Worm (Caenorhabditis elegans) whole organism, L4 larva: Measurements from ENCODE around the gene cyp-33B1.

Source experiments
- D1046.2 ChIP-seq: fragments of 200-800 bp; sonication (Bioruptor generic); IDR thresholded peaks from 2 replicates; pipeline ENCODE4 v1.3.6; 2022; ENCODE audit warnings: missing genetic modification characterization, missing compliant biosample characterization
- F26F4.8 ChIP-seq: fragments of 200-800 bp; sonication (Bioruptor generic); conservative IDR thresholded peaks from 2 replicates; pipeline ENCODE4 v1.3.6; 2022; ENCODE audit warnings: missing genetic modification characterization, missing compliant biosample characterization
- F49E8.2 ChIP-seq: sonication (generic microtip); optimal IDR thresholded peaks from 2 replicates; lab custom pipeline; 2016; ENCODE audit warnings: missing compliant biosample characterization, mild to moderate bottlenecking, missing genetic modification characterization, borderline replicate concordance
- Y48G9A.11 ChIP-seq: fragments of 200-800 bp; sonication (Bioruptor generic); IDR thresholded peaks from 2 replicates; pipeline ENCODE4 v1.3.6; 2022; ENCODE audit warnings: missing genetic modification reagents, missing genetic modification characterization, missing compliant biosample characterization
- ZK337.2 ChIP-seq: fragments of 200-800 bp; sonication (Bioruptor generic); IDR thresholded peaks from 2 replicates; pipeline ENCODE4 v1.3.6; 2022; ENCODE audit warnings: missing genetic modification reagents, missing genetic modification characterization, missing compliant biosample characterization
- aha-1 ChIP-seq: fragments of 150-350 bp; peaks from one replicate; lab custom pipeline; 2014; ENCODE audit warnings: missing biosample characterization, missing genetic modification characterization
- ama-1 ChIP-seq: fragments of 150-350 bp; optimal IDR thresholded peaks from 2 replicates; lab custom pipeline; 2014; ENCODE audit warnings: inconsistent platforms, mixed read lengths
- ceh-20 ChIP-seq: fragments of 200-800 bp; sonication (Bioruptor generic); IDR thresholded peaks from 2 replicates; pipeline ENCODE4 v1.3.6; 2022; ENCODE audit warnings: missing genetic modification reagents, missing genetic modification characterization, missing compliant biosample characterization
- ceh-44 ChIP-seq: fragments of 200-800 bp; sonication (Bioruptor generic); IDR thresholded peaks from 2 replicates; pipeline ENCODE4 v1.3.6; 2022; ENCODE audit warnings: missing genetic modification reagents, missing genetic modification characterization, missing compliant biosample characterization
- ceh-62 ChIP-seq: sonication (generic microtip); optimal IDR thresholded peaks from 2 replicates; lab custom pipeline; 2017; ENCODE audit warnings: missing biosample characterization, missing genetic modification characterization
- dmd-6 ChIP-seq: fragments of 200-800 bp; sonication (Bioruptor generic); IDR thresholded peaks from 2 replicates; pipeline ENCODE4 v1.3.6; 2022; ENCODE audit warnings: missing genetic modification reagents, missing genetic modification characterization, missing compliant biosample characterization
- dmd-9 ChIP-seq: fragments of 200-800 bp; sonication (Bioruptor generic); IDR thresholded peaks from 2 replicates; pipeline ENCODE4 v1.3.6; 2022; ENCODE audit warnings: missing genetic modification reagents, missing genetic modification characterization, missing compliant biosample characterization
- duxl-1 ChIP-seq: sonication (generic microtip); optimal IDR thresholded peaks from 2 replicates; lab custom pipeline; 2016; ENCODE audit warnings: mild to moderate bottlenecking, missing genetic modification characterization, moderate library complexity, missing compliant biosample characterization; ENCODE audit not compliant: poor library complexity
- fos-1 ChIP-seq: fragments of 150-350 bp; optimal IDR thresholded peaks from 2 replicates; lab custom pipeline; 2014; ENCODE audit warnings: missing biosample characterization, missing genetic modification characterization
- jun-1 ChIP-seq: fragments of 150-350 bp; optimal IDR thresholded peaks from 2 replicates; lab custom pipeline; 2014; ENCODE audit warnings: missing biosample characterization, missing genetic modification reagents, missing genetic modification characterization
- lin-1 ChIP-seq: fragments of 200-800 bp; sonication (Bioruptor generic); IDR thresholded peaks from 2 replicates; pipeline ENCODE4 v1.3.6; 2022; ENCODE audit warnings: missing genetic modification reagents, missing genetic modification characterization, missing compliant biosample characterization
- mxl-3 ChIP-seq: fragments of 200-800 bp; sonication (Bioruptor generic); optimal IDR thresholded peaks from 2 replicates; lab custom pipeline; 2018; ENCODE audit warnings: mild to moderate bottlenecking, missing genetic modification characterization, missing compliant biosample characterization
- nhr-10 ChIP-seq: fragments of 150-350 bp; optimal IDR thresholded peaks from 2 replicates; lab custom pipeline; 2014; ENCODE audit warnings: missing biosample characterization, missing genetic modification characterization
- nhr-11 ChIP-seq: fragments of 150-350 bp; optimal IDR thresholded peaks from 2 replicates; lab custom pipeline; 2014; ENCODE audit warnings: missing biosample characterization, missing genetic modification characterization
- nhr-41 ChIP-seq: fragments of 200-800 bp; sonication (Bioruptor generic); IDR thresholded peaks from 2 replicates; pipeline ENCODE4 v1.3.6; 2022; ENCODE audit warnings: missing genetic modification reagents, missing genetic modification characterization, missing compliant biosample characterization
- nhr-6 ChIP-seq: fragments of 150-350 bp; optimal IDR thresholded peaks from 2 replicates; lab custom pipeline; 2014; ENCODE audit warnings: missing biosample characterization, missing genetic modification characterization
- pha-4 ChIP-seq, 2 experiments: fragments of 150-350 bp in 1 of 2; fragments of 200-800 bp in 1 of 2; sonication (Bioruptor generic) in 1 of 2; IDR thresholded peaks in 1 of 2; optimal IDR thresholded peaks in 1 of 2; 2 replicates each; pipeline versions ENCODE4 v1.3.6 to Lab custom; 2014 to 2022; ENCODE audit warnings: missing genetic modification characterization in 2 of 2, missing genetic modification reagents in 2 of 2, missing biosample characterization in 1 of 2, missing compliant biosample characterization in 1 of 2
- saeg-2 ChIP-seq: fragments of 200-800 bp; sonication (Bioruptor generic); IDR thresholded peaks from 2 replicates; pipeline ENCODE4 v1.3.6; 2022; ENCODE audit warnings: missing genetic modification reagents, missing genetic modification characterization, missing compliant biosample characterization
- sdz-12 ChIP-seq: fragments of 200-800 bp; sonication (Bioruptor generic); optimal IDR thresholded peaks from 2 replicates; lab custom pipeline; 2018; ENCODE audit warnings: mild to moderate bottlenecking, missing genetic modification characterization, missing compliant biosample characterization
- skn-1 ChIP-seq: fragments of 150-350 bp; optimal IDR thresholded peaks from 2 replicates; lab custom pipeline; 2014; ENCODE audit warnings: missing biosample characterization, missing genetic modification characterization
- snpc-4 ChIP-seq: fragments of 150-350 bp; optimal IDR thresholded peaks from 2 replicates; lab custom pipeline; 2014; ENCODE audit warnings: missing biosample characterization, missing genetic modification characterization
- tag-97 ChIP-seq: fragments of 200-800 bp; sonication (Bioruptor generic); IDR thresholded peaks from 2 replicates; pipeline ENCODE4 v1.3.6; 2022; ENCODE audit warnings: missing genetic modification characterization, missing compliant biosample characterization
- unc-39 ChIP-seq: sonication (generic microtip); optimal IDR thresholded peaks from 2 replicates; lab custom pipeline; 2017; ENCODE audit warnings: missing biosample characterization, missing genetic modification characterization
- unc-62 ChIP-seq, 3 experiments: fragments of 150-350 bp in 1 of 3; sonication (generic microtip); optimal IDR thresholded peaks in 2 of 3; peaks in 1 of 3; 1 replicate in 1 of 3; 2 replicates in 2 of 3; lab custom pipeline; 2014 to 2017; ENCODE audit warnings: missing biosample characterization in 3 of 3, missing genetic modification characterization in 3 of 3, missing genetic modification reagents in 3 of 3, missing genotype in 1 of 3
- zfp-3 ChIP-seq: fragments of 200-800 bp; sonication (Bioruptor generic); conservative IDR thresholded peaks from 2 replicates; pipeline ENCODE4 v1.3.6; 2022; ENCODE audit warnings: missing genetic modification reagents, missing genetic modification characterization, missing compliant biosample characterization
- zip-11 ChIP-seq: fragments of 200-800 bp; sonication (Bioruptor generic); IDR thresholded peaks from 2 replicates; pipeline ENCODE4 v1.3.6; 2022; ENCODE audit warnings: missing genetic modification characterization, missing compliant biosample characterization
- ztf-7 ChIP-seq: fragments of 150-350 bp; optimal IDR thresholded peaks from 2 replicates; lab custom pipeline; 2014; ENCODE audit warnings: missing biosample characterization, missing genetic modification characterization

Gene cyp-33B1

DNA sequence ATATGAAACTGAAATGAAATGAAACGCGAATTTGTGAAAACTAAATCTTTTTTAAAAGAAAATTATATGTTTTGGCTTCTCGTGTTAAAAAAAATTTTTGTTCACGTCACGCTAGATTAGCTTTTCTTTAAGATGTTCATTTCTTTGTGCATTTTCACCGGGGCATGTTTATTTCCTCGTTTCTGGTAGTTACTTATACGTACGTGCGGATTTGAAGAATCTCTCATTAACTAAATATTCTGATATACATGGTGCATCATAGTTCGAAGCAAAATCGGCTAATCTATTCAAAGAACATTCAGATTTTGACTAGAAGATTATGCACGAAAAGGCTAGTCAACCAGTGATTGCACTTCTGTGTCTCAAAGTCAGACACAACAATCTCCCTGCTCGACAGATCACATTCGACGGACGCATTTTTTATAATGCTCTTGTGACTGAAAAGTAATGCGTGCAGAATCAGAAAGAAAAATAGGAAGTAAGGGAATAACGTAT, 6.5 kb downstream of the cyp-33B1 start, which contains the start of gene C25E10.17:
C25E10.17 (minus strand) TSS at position 51 of the 495 bp plus-strand sequence.
- TF ChIP-seq D1046.2 (GFP tag; lab: Robert Waterston, UW) (no peak), aha-1 (tag; lab: Kevin White, UChicago) (peak; percentile 92), saeg-2 (no peak), ceh-44 (GFP tag; lab: Robert Waterston, UW) (no peak), F49E8.2 (tag; lab: Kevin White, UChicago) (no peak)

DNA sequence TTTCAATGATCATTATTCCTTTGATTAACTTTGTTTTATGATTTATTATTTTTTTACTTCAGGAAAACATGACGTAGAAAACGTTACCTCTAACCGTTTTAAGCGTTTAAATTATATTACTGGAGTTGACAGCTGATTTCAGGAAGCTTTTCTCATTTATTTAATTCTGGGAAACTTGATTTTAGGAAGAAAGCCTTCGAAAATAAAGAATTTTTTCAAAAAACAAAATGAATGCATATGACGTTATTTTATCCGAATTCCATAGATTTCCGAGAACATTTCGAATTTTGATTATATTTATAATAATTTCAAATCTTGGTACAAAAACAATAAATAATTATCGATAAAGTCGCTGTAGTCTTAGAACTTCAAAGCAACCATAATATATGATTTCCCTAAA, 8.1 kb downstream of the cyp-33B1 start:
- TF ChIP-seq duxl-1 (tag; lab: Kevin White, UChicago) (no peak), ama-1 (lab: Kevin White, UChicago) (no peak), zip-11 (GFP tag; lab: Robert Waterston, UW) (no peak), pha-4 (GFP tag; IDR thresholded peaks at IDR 0.05; lab: Robert Waterston, UW) (no peak), pha-4 (tag; optimal IDR thresholded peaks at IDR 0.05; lab: Kevin White, UChicago) (no peak)
- TF ChIP-seq, all 104 proteins: peak for 0

DNA sequence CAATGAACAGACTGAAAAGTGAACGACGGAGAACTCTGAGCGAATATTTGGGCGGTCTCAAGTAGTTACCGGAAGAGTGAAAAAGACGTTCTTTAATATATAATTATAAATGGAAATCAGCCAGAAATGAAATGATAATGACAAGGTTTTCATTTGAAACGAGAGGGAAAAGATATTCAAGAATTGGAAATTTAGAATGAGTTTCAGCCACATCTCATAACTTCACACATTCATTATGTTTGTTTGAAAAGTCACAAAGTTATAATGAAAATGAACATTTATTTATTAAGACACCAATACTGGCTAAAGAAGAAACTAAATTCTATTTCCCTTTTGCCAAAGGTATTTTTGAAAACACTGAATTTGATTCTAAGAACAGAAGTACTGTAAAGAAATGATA, 10.0 kb downstream of the cyp-33B1 start, which contains the start of gene C25E10.7:
C25E10.7 (minus strand) TSS at position 101 of the 400 bp plus-strand sequence.
- no peak for TF ChIP-seq tag-97

DNA sequence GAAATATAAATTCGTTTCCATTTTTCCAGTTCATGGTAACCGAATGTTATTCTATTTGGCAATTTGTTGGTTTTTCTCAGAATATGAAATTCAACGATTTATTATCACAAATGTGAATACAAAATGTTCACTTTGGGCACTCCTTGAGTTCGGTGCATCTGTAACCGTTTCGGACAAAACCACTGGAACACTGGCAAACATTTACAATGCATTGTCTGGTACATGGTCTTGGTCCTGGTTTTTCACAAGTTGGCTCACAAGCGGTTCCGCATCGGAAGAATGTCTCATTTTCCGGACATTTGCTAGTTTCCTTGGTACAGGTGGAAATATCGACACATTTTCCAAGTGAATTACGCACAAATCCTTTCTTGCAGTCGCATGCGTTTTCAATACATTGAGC, 12.1 kb downstream of the cyp-33B1 start:
- no peak for TF ChIP-seq dmd-6
- TF ChIP-seq aha-1 (tag; lab: Kevin White, UChicago) = peak; percentile 93

DNA sequence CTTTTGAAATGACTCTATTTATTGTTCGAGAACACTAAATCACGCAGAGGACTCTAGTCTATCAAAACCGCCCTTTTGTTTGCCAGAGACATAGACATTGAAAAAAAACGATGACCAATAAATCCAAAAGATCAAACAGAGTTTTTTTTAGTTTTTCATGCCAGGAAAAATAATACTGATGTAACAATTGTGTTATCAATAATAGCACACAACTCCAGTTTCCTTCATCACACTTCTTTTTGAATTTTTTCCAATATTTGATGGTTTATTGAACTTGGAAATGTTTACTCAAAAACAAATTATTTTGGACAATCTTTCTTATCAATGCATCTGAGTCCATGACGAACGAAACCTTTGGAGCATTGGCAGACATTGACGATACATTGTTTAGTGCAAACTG, 12.8 kb downstream of the cyp-33B1 start, which contains the start of gene C25E10.8:
C25E10.8 (minus strand) TSS at position 101 of the 400 bp plus-strand sequence.
- TF ChIP-seq F26F4.8 (GFP tag; lab: Robert Waterston, UW) = no peak
- no peak for TF ChIP-seq nhr-41
- no peak for TF ChIP-seq dmd-6
- no peak for TF ChIP-seq skn-1 (tag; lab: Kevin White, UChicago)
- TF ChIP-seq snpc-4 (tag; lab: Kevin White, UChicago) = no peak
- TF ChIP-seq ztf-7 (tag; lab: Kevin White, UChicago) = no peak
- no peak for TF ChIP-seq jun-1 (tag; lab: Kevin White, UChicago)
- no peak for TF ChIP-seq ceh-62 (tag; lab: Kevin White, UChicago)
- TF ChIP-seq zfp-3 (GFP tag; lab: Robert Waterston, UW) = no peak
- no peak for TF ChIP-seq nhr-10 (tag; lab: Kevin White, UChicago)
- no peak for TF ChIP-seq lin-1
- no peak for TF ChIP-seq ZK337.2 (GFP tag; lab: Robert Waterston, UW)
- no peak for TF ChIP-seq Y48G9A.11 (GFP tag; lab: Robert Waterston, UW)
- TF ChIP-seq dmd-9 (GFP tag; lab: Robert Waterston, UW) = no peak
- no peak for TF ChIP-seq ceh-44 (GFP tag; lab: Robert Waterston, UW)
- no peak for TF ChIP-seq ceh-20 (GFP tag; lab: Robert Waterston, UW)
- TF ChIP-seq unc-39 (tag; lab: Kevin White, UChicago) = no peak
- no peak for TF ChIP-seq nhr-6 (tag; lab: Kevin White, UChicago)

DNA sequence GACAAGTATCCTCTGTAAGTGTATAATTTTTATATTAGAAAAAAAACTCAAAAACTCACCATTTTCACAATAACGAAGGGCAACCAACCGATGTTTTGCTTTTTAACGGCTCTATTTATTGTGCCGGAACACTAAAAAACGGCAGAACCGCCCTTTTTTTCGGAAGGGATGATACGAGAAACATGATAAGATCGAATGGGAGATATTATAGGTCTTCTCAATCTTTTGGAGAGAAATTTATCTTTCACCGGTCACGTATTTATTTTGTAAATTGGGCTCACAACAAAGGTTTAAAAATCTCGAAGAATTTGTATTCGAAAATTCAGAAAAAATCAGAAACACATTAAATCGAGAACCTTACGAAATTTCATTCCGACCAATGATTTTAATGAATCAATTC, 13.6 kb downstream of the cyp-33B1 start, which contains the start of gene swm-1:
swm-1 (minus strand) TSS at position 101 of the 400 bp plus-strand sequence.
- TF ChIP-seq sdz-12 (no peak), aha-1 (tag; lab: Kevin White, UChicago) (peak; percentile 11)
- TF ChIP-seq, all 104 proteins: peak for 1

DNA sequence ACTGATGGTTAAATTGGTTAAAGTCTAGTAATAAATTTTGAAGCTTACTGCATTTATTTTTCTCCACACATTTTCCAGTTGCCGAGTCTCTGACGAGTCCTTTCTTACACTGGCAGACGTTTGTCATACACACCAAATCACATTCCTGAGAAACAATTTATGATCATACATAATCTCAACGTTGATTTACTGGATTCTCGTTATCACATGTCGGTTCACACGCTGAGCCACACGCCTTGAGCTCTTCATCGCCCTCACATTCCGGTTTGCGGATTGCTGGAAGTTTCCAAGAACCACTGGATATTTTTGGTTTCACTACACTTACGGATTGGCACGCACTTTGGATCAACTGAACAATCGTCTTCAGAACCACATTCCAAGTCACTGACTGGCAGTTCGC, 14.5 kb downstream of the cyp-33B1 start:
- TF ChIP-seq nhr-11 (tag; lab: Kevin White, UChicago) = peak; percentile 17
- TF ChIP-seq unc-62 (GFP tag; optimal IDR thresholded peaks at IDR 0.05 in 1 of 2; lab: Kevin White, UChicago) = peak in 1 of 2 experiments; percentile 68
- no peak for TF ChIP-seq unc-62 (tag; optimal IDR thresholded peaks at IDR 0.05; lab: Kevin White, UChicago)
- no peak for TF ChIP-seq mxl-3 (GFP tag; lab: Kevin White, UChicago)
- TF ChIP-seq fos-1 (tag; lab: Kevin White, UChicago) = no peak
